Fruit fly (Drosophila melanogaster): ENCODE data around the gene Mco3.

The Mco3 gene

DNA sequence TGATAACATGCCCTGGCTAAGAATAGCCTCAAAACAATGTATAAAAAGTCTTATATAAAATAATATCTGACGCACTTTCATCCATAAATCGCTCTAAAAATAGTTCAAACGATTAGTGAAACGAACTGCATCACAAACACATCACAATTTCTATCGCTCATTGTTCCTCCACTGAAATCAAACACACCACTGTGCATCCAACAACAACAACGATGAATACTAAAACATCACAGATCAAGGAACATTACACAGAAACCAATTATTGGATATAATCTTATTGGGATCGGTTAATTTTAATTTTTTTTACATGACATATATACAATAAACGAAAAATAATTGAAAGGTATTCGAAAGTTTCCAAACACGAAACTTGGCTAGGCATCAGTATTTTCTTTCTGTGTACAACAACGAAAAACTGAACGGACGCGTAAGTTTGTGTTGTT, 17.9 kb upstream of the Mco3 start:
- TF ChIP-seq Hr78 (GFP tag; optimal IDR thresholded peaks at IDR 0.05) = peak in 1 of 2 experiments; percentile 48
- peak; percentile 40 for TF ChIP-seq Lhr (GFP tag; optimal IDR thresholded peaks at IDR 0.05)
- peak; percentile 63 for TF ChIP-seq CG16863 (GFP tag; optimal IDR thresholded peaks at IDR 0.05)
- TF ChIP-seq zfh1 (GFP tag; IDR thresholded peaks at IDR 0.05) = no peak; the same call in 1 of the 3 replicates
- TF ChIP-seq CG17612 (GFP tag; IDR thresholded peaks at IDR 0.05) = no peak
- TF ChIP-seq CG10959 (GFP tag; IDR thresholded peaks at IDR 0.05) = no peak; the same call in 1 of the 2 replicates
- peak; percentile 63 for TF ChIP-seq eyg (GFP tag; optimal IDR thresholded peaks at IDR 0.05)
- TF ChIP-seq ara (GFP tag; IDR thresholded peaks at IDR 0.05) = no peak; the same call in 1 of the 2 replicates
- no peak for TF ChIP-seq Sin3A (optimal IDR thresholded peaks at IDR 0.05)
- TF ChIP-seq Myb (GFP tag; optimal IDR thresholded peaks at IDR 0.05) = peak; percentile 29
- TF ChIP-seq oc (tag; optimal IDR thresholded peaks at IDR 0.05) = peak; percentile 78
- peak; percentile 72 for TF ChIP-seq Atf-2 (GFP tag; optimal IDR thresholded peaks at IDR 0.05)
- TF ChIP-seq Max (GFP tag; optimal IDR thresholded peaks at IDR 0.05) = peak; percentile 69
- no peak for TF ChIP-seq sc (optimal IDR thresholded peaks at IDR 0.05)
- peak; percentile 69 for TF ChIP-seq sc (GFP tag; optimal IDR thresholded peaks at IDR 0.05)
- TF ChIP-seq hkb (optimal IDR thresholded peaks at IDR 0.05) = no peak
- TF ChIP-seq hkb (GFP tag; IDR thresholded peaks at IDR 0.05) = peak; percentile 87
- TF ChIP-seq CG15601 (tag; optimal IDR thresholded peaks at IDR 0.05) = peak; percentile 67
- TF ChIP-seq Taf1 (GFP tag; IDR thresholded peaks at IDR 0.05) = peak; percentile 49
- no peak for TF ChIP-seq pfk (GFP tag; optimal IDR thresholded peaks at IDR 0.05)
- TF ChIP-seq mam (GFP tag; optimal IDR thresholded peaks at IDR 0.05) = peak; percentile 68
- peak; percentile 36 for TF ChIP-seq vfl (GFP tag; optimal IDR thresholded peaks at IDR 0.05)
- peak; percentile 79 for TF ChIP-seq CG2120 (GFP tag; optimal IDR thresholded peaks at IDR 0.05)
- TF ChIP-seq CG5953 (GFP tag; IDR thresholded peaks at IDR 0.05) = peak; percentile 58
- no peak for TF ChIP-seq crol (GFP tag; IDR thresholded peaks at IDR 0.05)
- TF ChIP-seq CG32767 (GFP tag; IDR thresholded peaks at IDR 0.05) = peak; percentile 60; the same call in 1 of the 2 replicates
- peak; percentile 81 for TF ChIP-seq CG17361 (GFP tag; IDR thresholded peaks at IDR 0.05)
- TF ChIP-seq exex (tag; optimal IDR thresholded peaks at IDR 0.05) = peak; percentile 36
- TF ChIP-seq Xbp1 (GFP tag; optimal IDR thresholded peaks at IDR 0.05) = peak; percentile 84
- peak; percentile 80 for TF ChIP-seq dmrt11E (tag; optimal IDR thresholded peaks at IDR 0.05)
- TF ChIP-seq usp (GFP tag; optimal IDR thresholded peaks at IDR 0.05) = no peak
- TF ChIP-seq ase (GFP tag; IDR thresholded peaks at IDR 0.05) = peak; percentile 77
- peak; percentile 87 for TF ChIP-seq CoRest (tag; optimal IDR thresholded peaks at IDR 0.05)
- peak; percentile 31 for TF ChIP-seq Usf (GFP tag; optimal IDR thresholded peaks at IDR 0.05)
- TF ChIP-seq CG12299 (tag; optimal IDR thresholded peaks at IDR 0.05) = no peak
- TF ChIP-seq Nf-YA (GFP tag; IDR thresholded peaks at IDR 0.05) = 0 out of 2 replicates have a peak, but pooled peaks have one; percentile 34
- no peak; the same call in 1 of the 3 replicates for TF ChIP-seq Aef1 (GFP tag; IDR thresholded peaks at IDR 0.05)
- no peak for TF ChIP-seq ken (GFP tag; IDR thresholded peaks at IDR 0.05)
- peak; percentile 59 for TF ChIP-seq mirr (GFP tag; optimal IDR thresholded peaks at IDR 0.05)
- peak; percentile 73 for TF ChIP-seq Hsf (GFP tag; optimal IDR thresholded peaks at IDR 0.05)
- TF ChIP-seq Hr39 (optimal IDR thresholded peaks at IDR 0.05) = no peak
- peak; percentile 88 for TF ChIP-seq Awh (GFP tag; IDR thresholded peaks at IDR 0.05)
- peak; percentile 77 for TF ChIP-seq CG1603 (tag; optimal IDR thresholded peaks at IDR 0.05)
- TF ChIP-seq sisA (GFP tag; IDR thresholded peaks at IDR 0.05) = peak; percentile 81; the same call in 1 of the 2 replicates
- peak; percentile 50 for TF ChIP-seq CG12155 (GFP tag; optimal IDR thresholded peaks at IDR 0.05)
- TF ChIP-seq PHDP (tag; optimal IDR thresholded peaks at IDR 0.05) = peak; percentile 84
- peak; percentile 44 for TF ChIP-seq CG2875 (GFP tag; optimal IDR thresholded peaks at IDR 0.05)
- no peak for TF ChIP-seq sr (GFP tag; IDR thresholded peaks at IDR 0.05)
- TF ChIP-seq ewg (GFP tag; optimal IDR thresholded peaks at IDR 0.05) = peak; percentile 66
- peak; percentile 63 for TF ChIP-seq onecut (GFP tag; IDR thresholded peaks at IDR 0.05)
- TF ChIP-seq fd102C (GFP tag; optimal IDR thresholded peaks at IDR 0.05) = no peak
- TF ChIP-seq Mes4 (GFP tag; optimal IDR thresholded peaks at IDR 0.05) = peak; percentile 38
- TF ChIP-seq CG2116 (GFP tag; optimal IDR thresholded peaks at IDR 0.05) = peak; percentile 21

All from whole organism, embryonic.